Worm (Caenorhabditis elegans) whole organism, L4/young adult: Measurements from ENCODE around the gene C36A4.11.

Experiments used
- dao-5 ChIP-seq: sonication (generic microtip); optimal IDR thresholded peaks from 2 replicates; lab custom pipeline; 2016; ENCODE audit warnings: missing genotype, missing genetic modification characterization, moderate library complexity, missing compliant biosample characterization
- him-1 ChIP-seq: sonication (generic microtip); optimal IDR thresholded peaks from 2 replicates; lab custom pipeline; 2016; ENCODE audit warnings: missing genotype, missing genetic modification reagents, missing genetic modification characterization, missing compliant biosample characterization

ce11 chrIII:3889896-3890295 lies 49.5 kb downstream of the C36A4.11 start:
- TF ChIP-seq him-1 (tag; lab: Kevin White, UChicago) (no peak), dao-5 (tag; lab: Kevin White, UChicago) (no peak)
